Worm (Caenorhabditis elegans) whole organism, young adult: ENCODE results near the gene vps-53.

ENCODE experiments used
- B0019.2 ChIP-seq: fragments of 200-800 bp; sonication (Bioruptor generic); conservative IDR thresholded peaks from 2 replicates; pipeline ENCODE4 v1.3.6; 2022; ENCODE audit warnings: missing genetic modification reagents, missing genetic modification characterization, missing compliant biosample characterization
- C06A6.2 ChIP-seq: fragments of 200-800 bp; sonication (Bioruptor generic); conservative IDR thresholded peaks from 2 replicates; pipeline ENCODE4 v1.3.6; 2022; ENCODE audit warnings: missing genetic modification characterization, missing compliant biosample characterization
- F10E7.11 ChIP-seq: sonication (generic microtip); optimal IDR thresholded peaks from 2 replicates; lab custom pipeline; 2017; ENCODE audit warnings: mild to moderate bottlenecking, missing genetic modification characterization, moderate library complexity, missing compliant biosample characterization
- F33H1.4 ChIP-seq: fragments of 200-800 bp; sonication (Bioruptor generic); IDR thresholded peaks from 2 replicates; pipeline ENCODE4 v1.3.6; 2022; ENCODE audit warnings: missing genetic modification reagents, missing genetic modification characterization, missing compliant biosample characterization
- F39B2.1 ChIP-seq: fragments of 200-800 bp; sonication (Bioruptor generic); IDR thresholded peaks from 2 replicates; pipeline ENCODE4 v1.3.6; 2022; ENCODE audit warnings: missing genetic modification reagents, missing genetic modification characterization, missing compliant biosample characterization
- F52B5.7 ChIP-seq: sonication (generic microtip); optimal IDR thresholded peaks from 2 replicates; lab custom pipeline; 2016; ENCODE audit warnings: mild to moderate bottlenecking, missing genetic modification characterization, missing compliant biosample characterization
- Y67H2A.10 ChIP-seq: fragments of 200-800 bp; sonication (Bioruptor generic); conservative IDR thresholded peaks from 2 replicates; pipeline ENCODE4 v1.3.6; 2022; ENCODE audit warnings: missing genetic modification reagents, missing genetic modification characterization, missing compliant biosample characterization
- Y95B8A.8 ChIP-seq: fragments of 200-800 bp; sonication (Bioruptor generic); IDR thresholded peaks from 2 replicates; pipeline ENCODE4 v1.3.6; 2022; ENCODE audit warnings: missing genetic modification reagents, missing genetic modification characterization, missing compliant biosample characterization
- aptf-3 ChIP-seq: fragments of 200-800 bp; sonication (Bioruptor generic); IDR thresholded peaks from 2 replicates; pipeline ENCODE4 v1.3.6; 2022; ENCODE audit warnings: missing genetic modification characterization, missing compliant biosample characterization
- atf-7 ChIP-seq: sonication (generic microtip); optimal IDR thresholded peaks from 2 replicates; lab custom pipeline; 2017; ENCODE audit warnings: mild to moderate bottlenecking, missing genetic modification characterization, missing compliant biosample characterization
- attf-6 ChIP-seq: fragments of 200-800 bp; sonication (Bioruptor generic); IDR thresholded peaks from 2 replicates; pipeline ENCODE4 v1.3.6; 2022; ENCODE audit warnings: missing genetic modification reagents, missing genetic modification characterization, missing compliant biosample characterization
- ceh-100 ChIP-seq: fragments of 200-800 bp; sonication (Bioruptor generic); IDR thresholded peaks from 2 replicates; pipeline ENCODE4 v1.3.6; 2022; ENCODE audit warnings: missing genetic modification reagents, missing genetic modification characterization, missing compliant biosample characterization
- ceh-58 ChIP-seq: fragments of 200-800 bp; sonication (Bioruptor generic); IDR thresholded peaks from 2 replicates; pipeline ENCODE4 v1.3.6; 2022; ENCODE audit warnings: missing genetic modification characterization, missing compliant biosample characterization
- ceh-79 ChIP-seq: sonication (generic microtip); optimal IDR thresholded peaks from 2 replicates; lab custom pipeline; 2017; ENCODE audit warnings: mild to moderate bottlenecking, missing genetic modification characterization, missing compliant biosample characterization
- ceh-91 ChIP-seq: fragments of 200-800 bp; sonication (Bioruptor generic); IDR thresholded peaks from 2 replicates; pipeline ENCODE4 v1.3.6; 2022; ENCODE audit warnings: missing genetic modification reagents, missing genetic modification characterization, missing compliant biosample characterization
- die-1 ChIP-seq: sonication (generic microtip); optimal IDR thresholded peaks from 2 replicates; lab custom pipeline; 2016; ENCODE audit warnings: missing genotype, mild to moderate bottlenecking, missing genetic modification characterization, missing compliant biosample characterization
- dox-1 ChIP-seq: fragments of 200-800 bp; sonication (Bioruptor generic); IDR thresholded peaks from 2 replicates; pipeline ENCODE4 v1.3.6; 2022; ENCODE audit warnings: missing genetic modification reagents, missing genetic modification characterization, missing compliant biosample characterization
- dpl-1 ChIP-seq: fragments of 150-350 bp; optimal IDR thresholded peaks from 2 replicates; lab custom pipeline; 2014; ENCODE audit warnings: missing biosample characterization, missing genetic modification reagents, missing genetic modification characterization
- efl-1 ChIP-seq: fragments of 150-350 bp; optimal IDR thresholded peaks from 2 replicates; lab custom pipeline; 2014; ENCODE audit warnings: missing biosample characterization, missing genetic modification reagents, missing genetic modification characterization
- ekl-4 ChIP-seq: fragments of 200-800 bp; sonication (Bioruptor generic); IDR thresholded peaks from 2 replicates; pipeline ENCODE4 v1.3.6; 2022; ENCODE audit warnings: missing genetic modification reagents, missing genetic modification characterization, missing compliant biosample characterization
- fkh-3 ChIP-seq: sonication (generic microtip); optimal IDR thresholded peaks from 2 replicates; lab custom pipeline; 2016; ENCODE audit warnings: mild to moderate bottlenecking, missing genetic modification characterization, missing compliant biosample characterization
- hlh-26 ChIP-seq: fragments of 200-800 bp; sonication (Bioruptor generic); conservative IDR thresholded peaks from 2 replicates; pipeline ENCODE4 v1.3.6; 2022; ENCODE audit warnings: missing genetic modification reagents, missing genetic modification characterization, missing compliant biosample characterization
- hmg-1.2 ChIP-seq: fragments of 200-800 bp; sonication (Bioruptor generic); IDR thresholded peaks from 2 replicates; pipeline ENCODE4 v1.3.6; 2022; ENCODE audit warnings: missing genetic modification reagents, missing genetic modification characterization, missing compliant biosample characterization
- lin-40 ChIP-seq: sonication (generic microtip); optimal IDR thresholded peaks from 2 replicates; lab custom pipeline; 2016; ENCODE audit warnings: missing genetic modification characterization, mild to moderate bottlenecking, missing compliant biosample characterization, missing genotype, missing genetic modification reagents
- lsl-1 ChIP-seq: fragments of 200-800 bp; sonication (Bioruptor generic); optimal IDR thresholded peaks from 2 replicates; lab custom pipeline; 2018; ENCODE audit warnings: mild to moderate bottlenecking, missing genetic modification characterization, moderate library complexity, missing compliant biosample characterization
- nfya-1 ChIP-seq: sonication (generic microtip); optimal IDR thresholded peaks from 2 replicates; lab custom pipeline; 2017; ENCODE audit warnings: antibody characterized with exemption, missing compliant biosample characterization, missing genetic modification characterization, borderline replicate concordance; ENCODE audit not compliant: insufficient read depth
- nfyb-1 ChIP-seq: fragments of 200-800 bp; sonication (Bioruptor generic); IDR thresholded peaks from 2 replicates; pipeline ENCODE4 v1.3.6; 2022; ENCODE audit warnings: missing genetic modification reagents, missing genetic modification characterization, missing compliant biosample characterization
- nhr-90 ChIP-seq: sonication (generic microtip); optimal IDR thresholded peaks from 2 replicates; lab custom pipeline; 2016; ENCODE audit warnings: missing genotype, mild to moderate bottlenecking, missing genetic modification characterization, missing compliant biosample characterization
- tbp1 ChIP-seq: fragments of 200-800 bp; sonication (Bioruptor generic); optimal IDR thresholded peaks from 2 replicates; lab custom pipeline; 2018; ENCODE audit warnings: mild to moderate bottlenecking, missing genetic modification characterization, missing compliant biosample characterization
- zim-3 ChIP-seq: sonication (generic microtip); optimal IDR thresholded peaks from 2 replicates; lab custom pipeline; 2017; ENCODE audit warnings: mild to moderate bottlenecking, missing genetic modification characterization, moderate library complexity, missing compliant biosample characterization
- ztf-22 ChIP-seq: fragments of 200-800 bp; sonication (Bioruptor generic); optimal IDR thresholded peaks from 2 replicates; lab custom pipeline; 2018; ENCODE audit warnings: mild to moderate bottlenecking, missing genetic modification characterization, moderate library complexity, missing compliant biosample characterization
- ztf-25 ChIP-seq: fragments of 200-800 bp; sonication (Bioruptor generic); IDR thresholded peaks from 2 replicates; pipeline ENCODE4 v1.3.6; 2022; ENCODE audit warnings: missing genetic modification reagents, missing genetic modification characterization, missing compliant biosample characterization
- ztf-3 ChIP-seq: fragments of 200-800 bp; sonication (Bioruptor generic); optimal IDR thresholded peaks from 2 replicates; lab custom pipeline; 2018; ENCODE audit warnings: mild to moderate bottlenecking, missing genetic modification characterization, missing compliant biosample characterization

vps-53 gene

ce11 chrIII:9740663-9741062 is 16.7 kb downstream of the vps-53 start:
- TF ChIP-seq B0019.2 (GFP tag; lab: Robert Waterston, UW) (no peak), hmg-1.2 (GFP tag; lab: Robert Waterston, UW) (peak; percentile 42; the same call in 1 of the 2 replicates)
- TF ChIP-seq, all 124 proteins: peak for 1

DNA sequence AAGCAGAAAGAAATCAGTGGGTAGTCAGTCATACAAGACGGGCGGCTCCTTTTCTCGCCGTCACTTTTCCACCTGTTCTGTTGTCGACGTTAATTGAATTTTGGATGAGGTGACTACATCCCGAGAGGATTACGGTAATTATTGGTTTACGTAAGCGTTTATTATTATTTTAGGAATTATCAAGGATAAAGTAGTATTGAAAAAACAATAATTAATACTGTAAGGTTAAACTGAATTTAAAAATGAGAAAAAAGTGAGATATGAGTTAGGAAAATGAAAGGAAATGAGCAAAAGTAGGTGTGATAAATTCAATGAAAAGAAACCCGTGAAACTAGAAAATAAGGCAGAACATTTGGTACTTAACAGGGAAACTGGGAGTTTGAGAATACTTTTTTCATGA is 18.4 kb downstream of the vps-53 start, which contains the start of gene hlh-4:
Gene hlh-4 (minus strand): TSS at position 101 of the 400 bp plus-strand sequence.
- no peak for TF ChIP-seq aptf-3 (GFP tag; lab: Robert Waterston, UW)

DNA sequence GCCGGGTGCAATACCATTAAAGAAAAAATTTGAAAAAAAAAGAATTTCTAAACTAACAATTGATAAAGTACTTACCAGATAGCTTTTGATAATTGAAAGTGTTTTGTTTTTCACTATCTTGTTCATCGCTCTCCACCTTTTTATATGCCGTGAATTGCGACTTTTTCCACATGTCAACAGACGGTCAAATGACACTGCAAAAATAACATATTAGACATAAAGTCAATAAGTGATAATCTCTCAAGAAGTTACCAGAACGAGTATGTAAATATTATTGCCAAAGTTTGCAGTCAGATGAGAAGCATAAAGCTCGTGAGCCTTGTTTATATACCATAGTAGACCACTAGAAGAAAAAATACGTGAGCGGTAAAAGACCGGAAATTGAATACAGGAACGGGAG is 21.5 kb downstream of the vps-53 start, which contains the start of gene dao-6:
Gene dao-6 (minus strand): TSS at position 345 of the 400 bp plus-strand sequence.
- TF ChIP-seq ztf-3 (GFP tag; lab: Kevin White, UChicago) (no peak), efl-1 (GFP tag; lab: Kevin White, UChicago) (no peak), dpl-1 (GFP tag; lab: Kevin White, UChicago) (no peak), ceh-100 (GFP tag; lab: Robert Waterston, UW) (no peak), fkh-3 (tag; lab: Kevin White, UChicago) (no peak), attf-6 (GFP tag; lab: Robert Waterston, UW) (no peak), zim-3 (tag; lab: Kevin White, UChicago) (no peak), ztf-22 (no peak), ceh-91 (GFP tag; lab: Robert Waterston, UW) (no peak), F52B5.7 (no peak), die-1 (tag; lab: Kevin White, UChicago) (no peak), hlh-26 (GFP tag; lab: Robert Waterston, UW) (no peak), nfyb-1 (GFP tag; lab: Robert Waterston, UW) (no peak)

DNA sequence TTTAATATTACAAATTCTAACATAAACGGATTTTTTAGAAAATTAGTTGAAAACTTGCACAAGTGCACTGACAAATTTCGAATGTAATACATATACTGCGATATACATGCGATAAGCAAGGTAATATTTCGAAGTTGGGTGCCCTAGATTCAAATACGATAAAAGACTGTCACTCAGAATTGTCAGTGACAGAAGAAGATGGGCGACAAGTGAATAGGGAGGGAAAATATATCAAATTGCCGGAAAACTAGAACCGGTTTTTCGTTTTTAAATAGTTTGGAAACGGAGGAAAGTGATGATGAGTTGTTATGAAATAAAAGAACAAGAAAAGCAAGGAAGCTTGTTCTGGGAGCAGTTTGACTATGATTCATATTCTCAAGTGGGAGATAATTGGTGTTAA is 23.3 kb downstream of the vps-53 start:
- TF ChIP-seq tbp1 (GFP tag; lab: Kevin White, UChicago) (no peak), ztf-25 (no peak), zim-3 (tag; lab: Kevin White, UChicago) (no peak), F10E7.11 (tag; lab: Kevin White, UChicago) (no peak), F33H1.4 (GFP tag; lab: Robert Waterston, UW) (no peak), Y67H2A.10 (GFP tag; lab: Robert Waterston, UW) (no peak), atf-7 (tag; lab: Kevin White, UChicago) (no peak)

- TF ChIP-seq hmg-1.2 (GFP tag; lab: Robert Waterston, UW) (no peak; the same call in 1 of the 2 replicates), nfya-1 (tag; lab: Kevin White, UChicago) (no peak), ekl-4 (GFP tag; lab: Robert Waterston, UW) (no peak), ceh-58 (GFP tag; lab: Robert Waterston, UW) (no peak), ceh-100 (GFP tag; lab: Robert Waterston, UW) (no peak), lsl-1 (no peak), ceh-79 (no peak), nhr-90 (tag; lab: Kevin White, UChicago) (no peak), F39B2.1 (GFP tag; lab: Robert Waterston, UW) (no peak), Y95B8A.8 (GFP tag; lab: Robert Waterston, UW) (no peak), C06A6.2 (no peak), lin-40 (tag; lab: Kevin White, UChicago) (no peak), dox-1 (GFP tag; lab: Robert Waterston, UW) (no peak)
These were observed 24.0 kb downstream of the vps-53 start for ce11 chrIII:9733333-9733732.
